Fruit fly (Drosophila melanogaster) whole organism, embryonic: ENCODE results near the gene CG6398.

Source experiments
- Aef1 ChIP-seq: fragments of 200-800 bp; sonication (Bioruptor generic); IDR thresholded peaks from 3 replicates; pipeline ENCODE4 v1.3.6; 2022; ENCODE audit warnings: missing biosample characterization, missing genetic modification characterization
- Bdp1 ChIP-seq: fragments of 200-800 bp; sonication (Bioruptor generic); optimal IDR thresholded peaks from 3 replicates; lab custom pipeline; 2016; ENCODE audit warnings: missing biosample characterization, missing genetic modification characterization
- CG10147 ChIP-seq: fragments of 200-800 bp; sonication (Bioruptor generic); optimal IDR thresholded peaks from 2 replicates; lab custom pipeline; 2019; ENCODE audit warnings: missing biosample characterization, mild to moderate bottlenecking, missing genetic modification characterization, moderate library complexity
- CG11456 ChIP-seq: fragments of 200-800 bp; sonication (Bioruptor generic); IDR thresholded peaks from 3 replicates; pipeline ENCODE4 v1.3.6; 2022; ENCODE audit warnings: missing biosample characterization, missing genetic modification characterization
- CG11560 ChIP-seq: fragments of 200-800 bp; sonication (Bioruptor generic); IDR thresholded peaks from 3 replicates; pipeline ENCODE4 v1.3.6; 2022; ENCODE audit warnings: missing biosample characterization, missing genetic modification characterization
- CG11695 ChIP-seq: fragments of 200-800 bp; sonication (Bioruptor generic); IDR thresholded peaks from 3 replicates; pipeline ENCODE4 v1.3.6; 2022; ENCODE audit warnings: missing biosample characterization, missing genetic modification characterization
- CG13123 ChIP-seq: fragments of 200-800 bp; sonication (Bioruptor generic); optimal IDR thresholded peaks from 2 replicates; lab custom pipeline; 2016; ENCODE audit warnings: missing biosample characterization, missing genetic modification characterization
- CG18262 ChIP-seq: fragments of 200-800 bp; optimal IDR thresholded peaks from 3 replicates; lab custom pipeline; 2019; ENCODE audit warnings: missing biosample characterization, mild to moderate bottlenecking, missing genetic modification characterization, moderate library complexity
- CG2129 ChIP-seq: fragments of 200-800 bp; sonication (Bioruptor generic); IDR thresholded peaks from 2 replicates; pipeline ENCODE4 v1.3.6; 2022; ENCODE audit warnings: missing biosample characterization, missing genetic modification characterization; ENCODE audit not compliant: partially characterized antibody
- CG2199 ChIP-seq: fragments of 200-800 bp; sonication (Bioruptor generic); IDR thresholded peaks from 3 replicates; pipeline ENCODE4 v1.3.6; 2022; ENCODE audit warnings: missing biosample characterization, missing genetic modification characterization
- CG30403 ChIP-seq: fragments of 200-800 bp; sonication (Bioruptor generic); optimal IDR thresholded peaks from 3 replicates; lab custom pipeline; 2016; ENCODE audit warnings: missing biosample characterization, missing genetic modification characterization
- CG30431 ChIP-seq: fragments of 200-800 bp; sonication (Bioruptor generic); optimal IDR thresholded peaks from 2 replicates; lab custom pipeline; 2017; ENCODE audit warnings: missing biosample characterization, missing genetic modification characterization
- CG31365 ChIP-seq: fragments of 200-800 bp; sonication (Bioruptor generic); optimal IDR thresholded peaks from 2 replicates; lab custom pipeline; 2018; ENCODE audit warnings: missing biosample characterization, mild to moderate bottlenecking, missing genetic modification characterization
- CG33213 ChIP-seq: fragments of 200-800 bp; sonication (Bioruptor generic); optimal IDR thresholded peaks from 3 replicates; lab custom pipeline; 2016; ENCODE audit warnings: missing biosample characterization, missing genetic modification characterization
- CG4282 ChIP-seq: fragments of 200-800 bp; sonication (Bioruptor generic); optimal IDR thresholded peaks from 2 replicates; lab custom pipeline; 2016; ENCODE audit warnings: missing biosample characterization, missing genetic modification characterization
- CG4328 ChIP-seq: fragments of 200-800 bp; sonication (Bioruptor generic); optimal IDR thresholded peaks from 3 replicates; lab custom pipeline; 2017; ENCODE audit warnings: missing biosample characterization, missing genetic modification reagents, missing genetic modification characterization
- CG4404 ChIP-seq: fragments of 200-800 bp; sonication (Bioruptor generic); IDR thresholded peaks from 2 replicates; pipeline ENCODE4 v1.3.6; 2022; ENCODE audit warnings: missing biosample characterization, missing genetic modification characterization
- CG9437 ChIP-seq: fragments of 200-800 bp; sonication (Bioruptor generic); optimal IDR thresholded peaks from 2 replicates; lab custom pipeline; 2018; ENCODE audit warnings: missing biosample characterization, mild to moderate bottlenecking, missing genetic modification characterization
- CG9609 ChIP-seq: fragments of 200-800 bp; sonication (Bioruptor generic); optimal IDR thresholded peaks from 3 replicates; lab custom pipeline; 2016; ENCODE audit warnings: missing biosample characterization, missing genetic modification characterization
- CG9817 ChIP-seq: fragments of 200-800 bp; sonication (Bioruptor generic); optimal IDR thresholded peaks from 2 replicates; lab custom pipeline; 2018; ENCODE audit warnings: missing biosample characterization, mild to moderate bottlenecking, missing genetic modification characterization, moderate library complexity
- CkIIα-i1 ChIP-seq: fragments of 200-800 bp; sonication (Bioruptor generic); IDR thresholded peaks from 2 replicates; pipeline ENCODE4 v1.3.6; 2022; ENCODE audit warnings: missing biosample characterization, missing genetic modification characterization
- Deaf1 ChIP-seq: fragments of 200-800 bp; optimal IDR thresholded peaks from 3 replicates; lab custom pipeline; 2019; ENCODE audit warnings: missing biosample characterization, mild to moderate bottlenecking, missing genetic modification characterization, moderate library complexity
- Fer1 ChIP-seq: fragments of 200-800 bp; sonication (Bioruptor generic); optimal IDR thresholded peaks from 2 replicates; lab custom pipeline; 2017; ENCODE audit warnings: missing biosample characterization, mild to moderate bottlenecking, missing genetic modification characterization
- Hey ChIP-seq: fragments of 200-800 bp; sonication (Bioruptor generic); optimal IDR thresholded peaks from 3 replicates; lab custom pipeline; 2018; ENCODE audit warnings: missing biosample characterization, mild to moderate bottlenecking, missing genetic modification characterization
- Hmr ChIP-seq: fragments of 200-800 bp; sonication (Bioruptor generic); optimal IDR thresholded peaks from 3 replicates; lab custom pipeline; 2017; ENCODE audit warnings: mild to moderate bottlenecking, missing biosample characterization, missing genetic modification reagents, missing genetic modification characterization
- Mrtf ChIP-seq: fragments of 200-800 bp; sonication (Bioruptor generic); IDR thresholded peaks from 3 replicates; pipeline ENCODE4 v1.3.6; 2022; ENCODE audit warnings: missing biosample characterization, missing genetic modification characterization
- NC2β ChIP-seq: fragments of 200-800 bp; sonication (Bioruptor generic); optimal IDR thresholded peaks from 2 replicates; lab custom pipeline; 2016; ENCODE audit warnings: missing biosample characterization, missing genetic modification characterization
- Oli ChIP-seq: fragments of 200-800 bp; sonication (Bioruptor generic); optimal IDR thresholded peaks from 2 replicates; lab custom pipeline; 2018; ENCODE audit warnings: missing biosample characterization, mild to moderate bottlenecking, missing genetic modification characterization, moderate library complexity
- Ptx1 ChIP-seq: fragments of 200-800 bp; sonication (Bioruptor generic); IDR thresholded peaks from 2 replicates; pipeline ENCODE4 v1.3.6; 2022; ENCODE audit warnings: missing biosample characterization, missing genetic modification characterization
- Sin3A ChIP-seq: fragments of >200 bp; optimal IDR thresholded peaks from 2 replicates; lab custom pipeline; 2018
- Xrp1 ChIP-seq: fragments of 200-800 bp; sonication (Bioruptor generic); IDR thresholded peaks from 2 replicates; pipeline ENCODE4 v1.3.6; 2022; ENCODE audit warnings: missing biosample characterization, missing genetic modification characterization
- al ChIP-seq: fragments of 200-800 bp; sonication (Bioruptor generic); IDR thresholded peaks from 2 replicates; pipeline ENCODE4 v1.3.6; 2022; ENCODE audit warnings: missing biosample characterization, missing genetic modification characterization
- btn ChIP-seq: fragments of 200-800 bp; sonication (Bioruptor generic); optimal IDR thresholded peaks from 2 replicates; lab custom pipeline; 2016; ENCODE audit warnings: missing biosample characterization, missing genetic modification characterization
- chm ChIP-seq: fragments of 200-800 bp; sonication (Bioruptor generic); IDR thresholded peaks from 2 replicates; pipeline ENCODE4 v1.3.6; 2022; ENCODE audit warnings: missing biosample characterization, missing genetic modification characterization
- croc ChIP-seq: fragments of 200-800 bp; sonication (Bioruptor generic); conservative IDR thresholded peaks from 3 replicates; pipeline ENCODE4 v1.3.6; 2022; ENCODE audit warnings: missing biosample characterization, missing genetic modification characterization
- da ChIP-seq: fragments of 200-800 bp; sonication (Bioruptor generic); optimal IDR thresholded peaks from 2 replicates; lab custom pipeline; 2016; ENCODE audit warnings: missing biosample characterization, missing genetic modification characterization
- ems ChIP-seq: fragments of 200-800 bp; sonication (Bioruptor generic); optimal IDR thresholded peaks from 3 replicates; lab custom pipeline; 2016; ENCODE audit warnings: missing biosample characterization, missing genetic modification characterization
- fu2 ChIP-seq: fragments of 200-800 bp; sonication (Bioruptor generic); optimal IDR thresholded peaks from 2 replicates; lab custom pipeline; 2016; ENCODE audit warnings: missing biosample characterization, missing genetic modification characterization
- gem ChIP-seq: fragments of 200-800 bp; sonication (Bioruptor generic); optimal IDR thresholded peaks from 2 replicates; lab custom pipeline; 2019; ENCODE audit warnings: missing biosample characterization, mild to moderate bottlenecking, missing genetic modification characterization, moderate library complexity
- grau ChIP-seq: fragments of 200-800 bp; optimal IDR thresholded peaks from 3 replicates; lab custom pipeline; 2019; ENCODE audit warnings: missing biosample characterization, mild to moderate bottlenecking, missing genetic modification characterization, moderate library complexity
- insv ChIP-seq, 2 experiments: fragments of 200-800 bp; sonication (Bioruptor generic); optimal IDR thresholded peaks; 3 replicates each; lab custom pipeline; 2016 to 2018; ENCODE audit warnings: missing biosample characterization in 2 of 2, missing genetic modification characterization in 2 of 2
- ken ChIP-seq: fragments of 200-800 bp; sonication (Bioruptor generic); IDR thresholded peaks from 3 replicates; pipeline ENCODE4 v1.3.6; 2022; ENCODE audit warnings: missing biosample characterization, missing genetic modification characterization
- nerfin-2 ChIP-seq: fragments of 200-800 bp; sonication (Bioruptor generic); IDR thresholded peaks from 2 replicates; pipeline ENCODE4 v1.3.6; 2022; ENCODE audit warnings: missing biosample characterization, missing genetic modification characterization; ENCODE audit not compliant: partially characterized antibody
- pfk ChIP-seq: fragments of 200-800 bp; sonication (Bioruptor generic); optimal IDR thresholded peaks from 2 replicates; lab custom pipeline; 2018; ENCODE audit warnings: missing biosample characterization, mild to moderate bottlenecking, missing genetic modification characterization, moderate library complexity
- pnt ChIP-seq: fragments of 200-800 bp; sonication (Bioruptor generic); optimal IDR thresholded peaks from 3 replicates; lab custom pipeline; 2016; ENCODE audit warnings: missing biosample characterization, missing genetic modification characterization
- psq ChIP-seq: fragments of 200-800 bp; sonication (Bioruptor generic); optimal IDR thresholded peaks from 2 replicates; lab custom pipeline; 2017; ENCODE audit warnings: missing biosample characterization, missing genetic modification characterization
- pum ChIP-seq: fragments of 200-800 bp; sonication (Bioruptor generic); optimal IDR thresholded peaks from 2 replicates; lab custom pipeline; 2016; ENCODE audit warnings: missing biosample characterization, missing genetic modification characterization
- rib ChIP-seq: fragments of 200-800 bp; sonication (Bioruptor generic); IDR thresholded peaks from 2 replicates; pipeline ENCODE4 v1.3.6; 2022; ENCODE audit warnings: missing biosample characterization, missing genetic modification characterization
- row ChIP-seq: fragments of 200-800 bp; sonication (Bioruptor generic); IDR thresholded peaks from 3 replicates; pipeline ENCODE4 v1.3.6; 2022; ENCODE audit warnings: missing biosample characterization, missing genetic modification characterization
- tio ChIP-seq: fragments of 200-800 bp; sonication (Bioruptor generic); optimal IDR thresholded peaks from 2 replicates; lab custom pipeline; 2017; ENCODE audit warnings: missing biosample characterization, missing genetic modification characterization, inconsistent platforms
- vfl ChIP-seq: fragments of 200-800 bp; sonication (Bioruptor generic); optimal IDR thresholded peaks from 2 replicates; lab custom pipeline; 2016; ENCODE audit warnings: missing biosample characterization, missing genetic modification characterization
- vvl ChIP-seq: fragments of 200-800 bp; sonication (Bioruptor generic); IDR thresholded peaks from 2 replicates; pipeline ENCODE4 v1.3.6; 2022; ENCODE audit warnings: missing biosample characterization, missing genetic modification characterization

The CG6398 gene

dm6 chrX:17799070-17799802, 31.4 kb upstream of the CG6398 start (continued):
- TF ChIP-seq croc (peak; percentile 19; the same call in 1 of the 3 replicates), CG10147 (peak; percentile 13), CG2199 (GFP tag; lab: Robert Waterston, UW) (no peak), pum (GFP tag; lab: Kevin White, UChicago) (no peak), CG18262 (tag; lab: Kevin White, UChicago) (peak; percentile 66), CG30431 (no peak), CG4282 (GFP tag; lab: Kevin White, UChicago) (no peak), CG9609 (GFP tag; lab: Kevin White, UChicago) (no peak), CG30403 (GFP tag; lab: Kevin White, UChicago) (peak; percentile 16), CG4404 (GFP tag; lab: Robert Waterston, UW) (peak; percentile 38; the same call in 1 of the 2 replicates), rib (GFP tag; lab: Robert Waterston, UW) (no peak), CG9437 (no peak), CG9817 (tag; lab: Kevin White, UChicago) (no peak), gem (tag; lab: Kevin White, UChicago) (peak; percentile 70), btn (no peak), grau (tag; lab: Kevin White, UChicago) (peak; percentile 52), Deaf1 (tag; lab: Kevin White, UChicago) (no peak), vfl (GFP tag; lab: Kevin White, UChicago) (no peak), Xrp1 (peak; percentile 47; the same call in 1 of the 2 replicates), psq (GFP tag; lab: Kevin White, UChicago) (no peak), ems (no peak), NC2β (GFP tag; lab: Kevin White, UChicago) (no peak), al (GFP tag; lab: Robert Waterston, UW) (no peak), CG13123 (GFP tag; lab: Kevin White, UChicago) (no peak), nerfin-2 (GFP tag; lab: Robert Waterston, UW) (no peak), chm (GFP tag; lab: Robert Waterston, UW) (no peak), Fer1 (GFP tag; lab: Kevin White, UChicago) (no peak), Oli (peak; percentile 51), fu2 (GFP tag; lab: Kevin White, UChicago) (no peak), Mrtf (GFP tag; lab: Robert Waterston, UW) (no peak), CG11560 (tag; lab: Robert Waterston, UW) (no peak), CG4328 (GFP tag; lab: Kevin White, UChicago) (no peak), pnt (GFP tag; lab: Kevin White, UChicago) (no peak), CG33213 (GFP tag; lab: Kevin White, UChicago) (no peak), Ptx1 (GFP tag; lab: Robert Waterston, UW) (peak; percentile 30; the same call in 1 of the 2 replicates), row (GFP tag; lab: Robert Waterston, UW) (peak; percentile 71), CkIIα-i1 (GFP tag; lab: Robert Waterston, UW) (no peak), Hmr (no peak), vvl (peak; percentile 62), insv (GFP tag; optimal IDR thresholded peaks at IDR 0.05; lab: Kevin White, UChicago) (no peak), tio (GFP tag; lab: Kevin White, UChicago) (no peak), CG2129 (GFP tag; lab: Robert Waterston, UW) (no peak), Bdp1 (GFP tag; lab: Kevin White, UChicago) (no peak), Sin3A (lab: Kevin White, UChicago) (no peak), ken (GFP tag; lab: Robert Waterston, UW) (no peak), CG31365 (tag; lab: Kevin White, UChicago) (no peak), CG11456 (GFP tag; lab: Robert Waterston, UW) (no peak), pfk (GFP tag; lab: Kevin White, UChicago) (peak; percentile 91), Aef1 (GFP tag; lab: Robert Waterston, UW) (no peak), da (GFP tag; lab: Kevin White, UChicago) (no peak), CG11695 (GFP tag; lab: Robert Waterston, UW) (no peak), Hey (tag; lab: Kevin White, UChicago) (no peak)
